Worm (Caenorhabditis elegans) whole organism, L2 larva: Measurements from ENCODE around the gene Y71H10B.1.

Experiments
- crh-2 ChIP-seq: sonication (generic microtip); optimal IDR thresholded peaks from 2 replicates; lab custom pipeline; 2017; ENCODE audit warnings: missing biosample characterization, missing genetic modification characterization
- elt-3 ChIP-seq: sonication (generic microtip); optimal IDR thresholded peaks from 2 replicates; lab custom pipeline; 2017; ENCODE audit warnings: missing biosample characterization, missing genetic modification characterization
- gmeb-1 ChIP-seq: fragments of 150-350 bp; optimal IDR thresholded peaks from 2 replicates; lab custom pipeline; 2014; ENCODE audit warnings: missing biosample characterization, missing genetic modification characterization
- lin-39 ChIP-seq: fragments of 150-350 bp; optimal IDR thresholded peaks from 2 replicates; lab custom pipeline; 2014; ENCODE audit warnings: missing biosample characterization, missing genetic modification reagents, missing genetic modification characterization
- mab-5 ChIP-seq: fragments of 150-350 bp; optimal IDR thresholded peaks from 2 replicates; lab custom pipeline; 2014; ENCODE audit warnings: missing biosample characterization, missing genetic modification characterization
- nhr-129 ChIP-seq: fragments of 150-350 bp; optimal IDR thresholded peaks from 2 replicates; lab custom pipeline; 2014; ENCODE audit warnings: missing biosample characterization, missing genetic modification characterization
- unc-39 ChIP-seq: fragments of 150-350 bp; optimal IDR thresholded peaks from 2 replicates; lab custom pipeline; 2014; ENCODE audit warnings: missing biosample characterization, missing genetic modification characterization

Gene Y71H10B.1

ce11 chrX:2793527-2793926 lies 46.6 kb downstream of the Y71H10B.1 start:
- no peak for TF ChIP-seq gmeb-1 (tag; lab: Kevin White, UChicago)
- no peak for TF ChIP-seq crh-2 (tag; lab: Kevin White, UChicago)
- no peak for TF ChIP-seq mab-5
- no peak for TF ChIP-seq elt-3 (tag; lab: Kevin White, UChicago)
- no peak for TF ChIP-seq lin-39 (tag; lab: Kevin White, UChicago)
- no peak for TF ChIP-seq unc-39 (tag; lab: Kevin White, UChicago)
- TF ChIP-seq nhr-129 (tag; lab: Kevin White, UChicago) = no peak
